Worm (Caenorhabditis elegans): ENCODE measurements around the gene F13H8.3.

Gene F13H8.3

ce11 chrII:6250782-6251461 is 12.9 kb upstream of the F13H8.3 start, which contains the start of gene phb-2:
Gene phb-2 (plus strand): TSS chrII:6251411.
- TF ChIP-seq cnd-1 (tag; optimal IDR thresholded peaks at IDR 0.05) = no peak
- no peak for TF ChIP-seq nhr-28 (tag; optimal IDR thresholded peaks at IDR 0.05)
- peak; percentile 56 for TF ChIP-seq hlh-1 (tag; optimal IDR thresholded peaks at IDR 0.05)
- TF ChIP-seq snpc-4 (tag; optimal IDR thresholded peaks at IDR 0.05) = no peak
- TF ChIP-seq unc-39 (tag; optimal IDR thresholded peaks at IDR 0.05) = no peak
- no peak for TF ChIP-seq bed-3 (GFP tag; optimal IDR thresholded peaks at IDR 0.05)
- TF ChIP-seq ces-1 (GFP tag; optimal IDR thresholded peaks at IDR 0.05) = peak; percentile 24
- TF ChIP-seq lsy-2 (tag; optimal IDR thresholded peaks at IDR 0.05) = peak; percentile 81
- no peak for TF ChIP-seq M03D4.4 (tag; optimal IDR thresholded peaks at IDR 0.05)
- TF ChIP-seq unc-62 (GFP tag; optimal IDR thresholded peaks at IDR 0.05) = peak; percentile 32
- no peak for TF ChIP-seq drap-1 (GFP tag; optimal IDR thresholded peaks at IDR 0.05)
- no peak for TF ChIP-seq elt-1 (tag; optimal IDR thresholded peaks at IDR 0.05; ENCODE audit: borderline replicate concordance, insufficient read depth)
- no peak for TF ChIP-seq tbx-8 (GFP tag; optimal IDR thresholded peaks at IDR 0.05)
- peak; percentile 11 for TF ChIP-seq nhr-2 (tag; optimal IDR thresholded peaks at IDR 0.05)
- no peak for TF ChIP-seq nhr-76 (tag; optimal IDR thresholded peaks at IDR 0.05)
- no peak for TF ChIP-seq elt-3 (tag; optimal IDR thresholded peaks at IDR 0.05)
- peak; percentile 20 for TF ChIP-seq ceh-39 (tag; optimal IDR thresholded peaks at IDR 0.05)
- TF ChIP-seq flh-1 (GFP tag; optimal IDR thresholded peaks at IDR 0.05) = no peak
- TF ChIP-seq ceh-43 (GFP tag; optimal IDR thresholded peaks at IDR 0.05) = no peak
- TF ChIP-seq blmp-1 (tag; optimal IDR thresholded peaks at IDR 0.05) = no peak
- peak; percentile 92 for TF ChIP-seq pha-4 (tag; optimal IDR thresholded peaks at IDR 0.05)
- peak; percentile 81 for TF ChIP-seq nhr-237 (tag; optimal IDR thresholded peaks at IDR 0.05)
- TF ChIP-seq unc-120 (tag; optimal IDR thresholded peaks at IDR 0.05; ENCODE audit: poor library complexity, severe bottlenecking) = peak; percentile 60
- TF ChIP-seq mep-1 (tag; optimal IDR thresholded peaks at IDR 0.05) = peak; percentile 81
- peak; percentile 37 for TF ChIP-seq sptf-1 (tag; optimal IDR thresholded peaks at IDR 0.05)

ce11 chrII:6252707-6253106 is 11.1 kb upstream of the F13H8.3 start:
- no peak for TF ChIP-seq nhr-76 (tag; optimal IDR thresholded peaks at IDR 0.05)
- no peak for TF ChIP-seq mls-2 (tag; optimal IDR thresholded peaks at IDR 0.05)
- no peak for TF ChIP-seq lin-32 (GFP tag; optimal IDR thresholded peaks at IDR 0.05)
- TF ChIP-seq unc-120 (tag; optimal IDR thresholded peaks at IDR 0.05; ENCODE audit: poor library complexity, severe bottlenecking) = no peak
- no peak for TF ChIP-seq flh-1 (GFP tag; optimal IDR thresholded peaks at IDR 0.05)
- no peak for TF ChIP-seq unc-62 (GFP tag; optimal IDR thresholded peaks at IDR 0.05)
- TF ChIP-seq nhr-2 (tag; optimal IDR thresholded peaks at IDR 0.05) = no peak
- no peak for TF ChIP-seq ham-2 (GFP tag; optimal IDR thresholded peaks at IDR 0.05)
- no peak for TF ChIP-seq nhr-12 (tag; optimal IDR thresholded peaks at IDR 0.05)
- no peak for TF ChIP-seq ceh-39 (tag; optimal IDR thresholded peaks at IDR 0.05)

- TF ChIP-seq unc-120 (tag; optimal IDR thresholded peaks at IDR 0.05; ENCODE audit: poor library complexity, severe bottlenecking) (no peak), nhr-237 (tag; optimal IDR thresholded peaks at IDR 0.05) (no peak), pha-4 (tag; optimal IDR thresholded peaks at IDR 0.05) (no peak), cnd-1 (tag; optimal IDR thresholded peaks at IDR 0.05) (no peak), ceh-83 (GFP tag; optimal IDR thresholded peaks at IDR 0.05) (no peak), nhr-28 (tag; optimal IDR thresholded peaks at IDR 0.05) (no peak)
Measured at ce11 chrII:6256024-6256423, 7.8 kb upstream of the F13H8.3 start, which contains the start of gene F13H8.5. Gene F13H8.5 (minus strand): TSS chrII:6256124.

ce11 chrII:6257220-6257877 is 6.4 kb upstream of the F13H8.3 start:
- TF ChIP-seq zip-8 (tag; optimal IDR thresholded peaks at IDR 0.05) = peak; percentile 98
- no peak for TF ChIP-seq drap-1 (GFP tag; optimal IDR thresholded peaks at IDR 0.05)

- TF ChIP-seq flh-1 (GFP tag; optimal IDR thresholded peaks at IDR 0.05) (no peak), lin-32 (GFP tag; optimal IDR thresholded peaks at IDR 0.05) (no peak), elt-1 (tag; optimal IDR thresholded peaks at IDR 0.05; ENCODE audit: borderline replicate concordance, insufficient read depth) (no peak), ham-2 (GFP tag; optimal IDR thresholded peaks at IDR 0.05) (no peak), hlh-1 (tag; optimal IDR thresholded peaks at IDR 0.05) (no peak), nhr-76 (tag; optimal IDR thresholded peaks at IDR 0.05) (no peak), mab-5 (tag; optimal IDR thresholded peaks at IDR 0.05) (no peak), mep-1 (tag; optimal IDR thresholded peaks at IDR 0.05) (no peak), nhr-2 (tag; optimal IDR thresholded peaks at IDR 0.05) (no peak), zip-8 (tag; optimal IDR thresholded peaks at IDR 0.05) (no peak), unc-62 (GFP tag; optimal IDR thresholded peaks at IDR 0.05) (no peak), ceh-39 (tag; optimal IDR thresholded peaks at IDR 0.05) (no peak), nhr-28 (tag; optimal IDR thresholded peaks at IDR 0.05) (no peak), snpc-4 (tag; optimal IDR thresholded peaks at IDR 0.05) (no peak), unc-39 (tag; optimal IDR thresholded peaks at IDR 0.05) (no peak), blmp-1 (tag; optimal IDR thresholded peaks at IDR 0.05) (no peak), ztf-11 (tag; optimal IDR thresholded peaks at IDR 0.05) (no peak)
Measured at ce11 chrII:6259867-6260266, 3.9 kb upstream of the F13H8.3 start, which contains the start of gene F13H8.11. Gene F13H8.11 (minus strand): TSS chrII:6260021.

Data from whole organism, mixed stage, embryonic.